Fruit fly (Drosophila melanogaster): ENCODE measurements around the gene CG9662.

dm6 chr2L:3397594-3398073, 21.1 kb upstream of the CG9662 start, which contains the start of gene CG34175:
- no peak for TF ChIP-seq Mnt (GFP tag; optimal IDR thresholded peaks at IDR 0.05)
- no peak for TF ChIP-seq cic (GFP tag; optimal IDR thresholded peaks at IDR 0.05)
- no peak for TF ChIP-seq kay (GFP tag; ENCODE audit: borderline replicate concordance)
- TF ChIP-seq Hr96 (GFP tag; optimal IDR thresholded peaks at IDR 0.05) = no peak
- TF ChIP-seq CG5204 (GFP tag; optimal IDR thresholded peaks at IDR 0.05) = no peak
- TF ChIP-seq CG1620 (GFP tag; optimal IDR thresholded peaks at IDR 0.05) = no peak
- TF ChIP-seq CG12768 (GFP tag; optimal IDR thresholded peaks at IDR 0.05) = no peak
- TF ChIP-seq Crg-1 (GFP tag; optimal IDR thresholded peaks at IDR 0.05) = no peak
- TF ChIP-seq pad (GFP tag; optimal IDR thresholded peaks at IDR 0.05) = no peak
- no peak for TF ChIP-seq Clk (GFP tag; optimal IDR thresholded peaks at IDR 0.05)
- no peak for TF ChIP-seq bab1 (GFP tag; optimal IDR thresholded peaks at IDR 0.05)
- no peak for TF ChIP-seq CG33017 (tag; optimal IDR thresholded peaks at IDR 0.05)

All from whole organism, adult.